Fruit fly (Drosophila melanogaster) whole organism, pupa: ENCODE measurements around the gene Cpr65Au.

Experiments used
- CG10348 ChIP-seq: fragments of 200-800 bp; sonication (Bioruptor generic); IDR thresholded peaks from 2 replicates; pipeline ENCODE4 v1.3.6; 2022; ENCODE audit warnings: missing biosample characterization, missing genetic modification characterization
- CG12605 ChIP-seq: fragments of 200-800 bp; sonication (Bioruptor generic); IDR thresholded peaks from 2 replicates; pipeline ENCODE4 v1.3.6; 2022; ENCODE audit warnings: missing biosample characterization, missing genetic modification characterization
- CG8159 ChIP-seq: fragments of 200-800 bp; sonication (Bioruptor generic); optimal IDR thresholded peaks from 3 replicates; lab custom pipeline; 2018; ENCODE audit warnings: missing biosample characterization, mild to moderate bottlenecking, missing genetic modification characterization, moderate library complexity
- CG9948 ChIP-seq: fragments of 200-800 bp; sonication (Bioruptor generic); optimal IDR thresholded peaks from 2 replicates; lab custom pipeline; 2018; ENCODE audit warnings: missing biosample characterization, mild to moderate bottlenecking, missing genetic modification characterization, moderate library complexity
- rn ChIP-seq: fragments of 200-800 bp; sonication (Bioruptor generic); IDR thresholded peaks from 2 replicates; pipeline ENCODE4 v1.3.6; 2022; ENCODE audit warnings: missing biosample characterization, missing genetic modification characterization

- no peak for TF ChIP-seq CG8159 (tag; lab: Kevin White, UChicago)
- no peak for TF ChIP-seq CG10348 (GFP tag; lab: Robert Waterston, UW)
- TF ChIP-seq CG9948 (tag; lab: Kevin White, UChicago) = no peak
- no peak for TF ChIP-seq rn
- no peak for TF ChIP-seq CG12605 (GFP tag; lab: Robert Waterston, UW)
Measured at dm6 chr3L:6162483-6163128, 30.7 kb upstream of the Cpr65Au start, which contains the start of gene Prdm13.
